Fruit fly (Drosophila melanogaster): ENCODE measurements around the gene ymp.

ymp gene

dm6 chr3R:25618114-25618513 is 9.2 kb upstream of the ymp start, which contains the start of gene CG5071:
Gene CG5071, plus strand, starts transcription at chr3R:25618414.
- TF ChIP-seq vvl (GFP tag; IDR thresholded peaks at IDR 0.05), result no peak
- no peak for TF ChIP-seq Nf-YA (GFP tag; IDR thresholded peaks at IDR 0.05)
- no peak for TF ChIP-seq CG14441 (GFP tag; IDR thresholded peaks at IDR 0.05)
- no peak for TF ChIP-seq C15 (GFP tag; IDR thresholded peaks at IDR 0.05)
- peak; percentile 1 for TF ChIP-seq sens (GFP tag)
- TF ChIP-seq cwo (GFP tag; optimal IDR thresholded peaks at IDR 0.05), result no peak
- no peak for TF ChIP-seq CG17802 (tag; optimal IDR thresholded peaks at IDR 0.05)

dm6 chr3R:25613366-25613765 is 4.4 kb upstream of the ymp start, which contains the start of gene CG5079:
Gene CG5079, plus strand, starts transcription at chr3R:25613666.
- no peak for TF ChIP-seq CG9932 (GFP tag; IDR thresholded peaks at IDR 0.05)
- no peak for TF ChIP-seq CG2116 (GFP tag; optimal IDR thresholded peaks at IDR 0.05)
- no peak for TF ChIP-seq CG4707 (GFP tag; optimal IDR thresholded peaks at IDR 0.05)
- no peak for TF ChIP-seq vfl (GFP tag; optimal IDR thresholded peaks at IDR 0.05)
- no peak for TF ChIP-seq CG13424 (tag; optimal IDR thresholded peaks at IDR 0.05)
- TF ChIP-seq pita (GFP tag; optimal IDR thresholded peaks at IDR 0.05), result no peak
- TF ChIP-seq CG34224 (GFP tag; IDR thresholded peaks at IDR 0.05; ENCODE audit: partially characterized antibody), result no peak
- TF ChIP-seq sug (tag; optimal IDR thresholded peaks at IDR 0.05), result no peak
- TF ChIP-seq Eip74EF (GFP tag; optimal IDR thresholded peaks at IDR 0.05), result no peak
- TF ChIP-seq CG16779 (GFP tag; IDR thresholded peaks at IDR 0.05), result no peak
- no peak for TF ChIP-seq mld (GFP tag; IDR thresholded peaks at IDR 0.05; ENCODE audit: partially characterized antibody)
- no peak for TF ChIP-seq Myb (GFP tag; optimal IDR thresholded peaks at IDR 0.05)
- no peak for TF ChIP-seq unc-4 (GFP tag; IDR thresholded peaks at IDR 0.05; ENCODE audit: partially characterized antibody)
- no peak for TF ChIP-seq Adf1 (GFP tag; IDR thresholded peaks at IDR 0.05)
- TF ChIP-seq Rx (GFP tag; IDR thresholded peaks at IDR 0.05), result no peak

- TF ChIP-seq ac (GFP tag; optimal IDR thresholded peaks at IDR 0.05) (peak; percentile 96), sr (GFP tag; IDR thresholded peaks at IDR 0.05) (no peak), CG7963 (GFP tag; IDR thresholded peaks at IDR 0.05; ENCODE audit: partially characterized antibody) (no peak), Tbp (GFP tag; optimal IDR thresholded peaks at IDR 0.05) (no peak), NC2α (GFP tag; optimal IDR thresholded peaks at IDR 0.05) (no peak), CG32772 (GFP tag; IDR thresholded peaks at IDR 0.05) (no peak), HmgD (GFP tag; optimal IDR thresholded peaks at IDR 0.05) (peak; percentile 7), chinmo (GFP tag; IDR thresholded peaks at IDR 0.05; ENCODE audit: partially characterized antibody) (0 out of 4 replicates have a peak, but pooled peaks have one; percentile 15), bcd (GFP tag; optimal IDR thresholded peaks at IDR 0.05) (no peak), CG12942 (GFP tag; optimal IDR thresholded peaks at IDR 0.05) (no peak), Ets65A (GFP tag) (peak; percentile 23), trem (tag; optimal IDR thresholded peaks at IDR 0.05) (no peak), CG30403 (GFP tag; optimal IDR thresholded peaks at IDR 0.05) (no peak), cad (GFP tag; optimal IDR thresholded peaks at IDR 0.05) (peak; percentile 40), nom (GFP tag; optimal IDR thresholded peaks at IDR 0.05) (peak; percentile 82), cg (GFP tag; optimal IDR thresholded peaks at IDR 0.05) (peak; percentile 57), Ada2b (GFP tag; IDR thresholded peaks at IDR 0.05) (no peak), CG13287 (GFP tag; IDR thresholded peaks at IDR 0.05; ENCODE audit: partially characterized antibody) (no peak), CG6813 (GFP tag; optimal IDR thresholded peaks at IDR 0.05) (no peak), Hr51 (GFP tag; optimal IDR thresholded peaks at IDR 0.05) (no peak), pros (GFP tag; optimal IDR thresholded peaks at IDR 0.05) (peak; percentile 85), CG17361 (GFP tag; IDR thresholded peaks at IDR 0.05) (no peak), vfl (GFP tag; optimal IDR thresholded peaks at IDR 0.05) (no peak), da (GFP tag; optimal IDR thresholded peaks at IDR 0.05) (peak; percentile 82), D (optimal IDR thresholded peaks at IDR 0.05) (no peak), D (GFP tag; optimal IDR thresholded peaks at IDR 0.05) (peak; percentile 1), tin (GFP tag; optimal IDR thresholded peaks at IDR 0.05) (no peak)
Observed at dm6 chr3R:25596274-25597034, 12.5 kb downstream of the ymp start.

Measured in whole organism, embryonic.